Worm (Caenorhabditis elegans) whole organism, L2 larva: ENCODE measurements around the gene dsb-1.

ENCODE experiments used
- C34F6.9 ChIP-seq: fragments of 150-350 bp; optimal IDR thresholded peaks from 2 replicates; lab custom pipeline; 2014; ENCODE audit warnings: missing biosample characterization, missing genetic modification characterization
- F13H6.1 ChIP-seq: sonication (generic microtip); optimal IDR thresholded peaks from 2 replicates; lab custom pipeline; 2016; ENCODE audit warnings: missing genetic modification characterization, missing compliant biosample characterization
- ZK546.5 ChIP-seq: sonication (generic microtip); optimal IDR thresholded peaks from 2 replicates; lab custom pipeline; 2017; ENCODE audit warnings: missing biosample characterization, missing genetic modification characterization
- ama-1 ChIP-seq: fragments of 150-350 bp; optimal IDR thresholded peaks from 2 replicates; lab custom pipeline; 2018; ENCODE audit warnings: inconsistent platforms
- blmp-1 ChIP-seq: sonication (generic microtip); optimal IDR thresholded peaks from 2 replicates; lab custom pipeline; 2017; ENCODE audit warnings: missing genetic modification characterization, mild to moderate bottlenecking, missing compliant biosample characterization, antibody characterized with exemption, moderate library complexity; ENCODE audit not compliant: insufficient read depth
- ceh-16 ChIP-seq: fragments of 150-350 bp; optimal IDR thresholded peaks from 2 replicates; lab custom pipeline; 2014; ENCODE audit warnings: missing biosample characterization, missing genetic modification characterization
- ceh-82 ChIP-seq: fragments of 150-350 bp; optimal IDR thresholded peaks from 2 replicates; lab custom pipeline; 2014; ENCODE audit warnings: missing biosample characterization, missing genetic modification characterization
- crh-2 ChIP-seq: sonication (generic microtip); optimal IDR thresholded peaks from 2 replicates; lab custom pipeline; 2017; ENCODE audit warnings: missing biosample characterization, missing genetic modification characterization
- egl-27 ChIP-seq: sonication (generic microtip); optimal IDR thresholded peaks from 3 replicates; lab custom pipeline; 2017; ENCODE audit warnings: missing biosample characterization, missing genetic modification reagents, missing genetic modification characterization
- elt-1 ChIP-seq: fragments of 150-350 bp; optimal IDR thresholded peaks from 2 replicates; lab custom pipeline; 2014; ENCODE audit warnings: missing biosample characterization, missing genetic modification characterization
- elt-3 ChIP-seq: sonication (generic microtip); optimal IDR thresholded peaks from 2 replicates; lab custom pipeline; 2017; ENCODE audit warnings: missing biosample characterization, missing genetic modification characterization
- fos-1 ChIP-seq: fragments of 150-350 bp; optimal IDR thresholded peaks from 2 replicates; lab custom pipeline; 2014; ENCODE audit warnings: missing biosample characterization, missing genetic modification characterization
- gmeb-1 ChIP-seq: fragments of 150-350 bp; optimal IDR thresholded peaks from 2 replicates; lab custom pipeline; 2014; ENCODE audit warnings: missing biosample characterization, missing genetic modification characterization
- lin-11 ChIP-seq: fragments of 150-350 bp; sonication (generic microtip); optimal IDR thresholded peaks from 2 replicates; lab custom pipeline; 2014; ENCODE audit warnings: missing biosample characterization, missing genetic modification characterization, inconsistent platforms, mixed read lengths
- lin-13 ChIP-seq: fragments of 150-350 bp; optimal IDR thresholded peaks from 2 replicates; lab custom pipeline; 2014; ENCODE audit warnings: missing biosample characterization, missing genetic modification reagents, missing genetic modification characterization
- lsy-2 ChIP-seq, 2 experiments: fragments of 150-350 bp in 1 of 2; sonication (generic microtip) in 1 of 2; optimal IDR thresholded peaks; 2 replicates each; lab custom pipeline; 2014 to 2017; ENCODE audit warnings: missing biosample characterization in 2 of 2, missing genetic modification characterization in 2 of 2
- mab-5 ChIP-seq: fragments of 150-350 bp; optimal IDR thresholded peaks from 2 replicates; lab custom pipeline; 2014; ENCODE audit warnings: missing biosample characterization, missing genetic modification characterization
- mbf-1 ChIP-seq: sonication (generic microtip); optimal IDR thresholded peaks from 2 replicates; lab custom pipeline; 2017; ENCODE audit warnings: missing biosample characterization, missing genetic modification characterization
- mdl-1 ChIP-seq, 2 experiments: fragments of 150-350 bp in 1 of 2; sonication (generic microtip) in 1 of 2; optimal IDR thresholded peaks; 2 replicates each; lab custom pipeline; 2017; ENCODE audit warnings: missing biosample characterization in 2 of 2, missing genetic modification characterization in 2 of 2
- nhr-10 ChIP-seq: sonication (generic microtip); optimal IDR thresholded peaks from 2 replicates; lab custom pipeline; 2017; ENCODE audit warnings: missing biosample characterization, missing genetic modification characterization
- nhr-129 ChIP-seq: fragments of 150-350 bp; optimal IDR thresholded peaks from 2 replicates; lab custom pipeline; 2014; ENCODE audit warnings: missing biosample characterization, missing genetic modification characterization
- nhr-21 ChIP-seq: fragments of 150-350 bp; optimal IDR thresholded peaks from 2 replicates; lab custom pipeline; 2014; ENCODE audit warnings: missing biosample characterization, missing genetic modification characterization
- nhr-23 ChIP-seq: fragments of 150-350 bp; optimal IDR thresholded peaks from 2 replicates; lab custom pipeline; 2014; ENCODE audit warnings: missing biosample characterization, missing genetic modification reagents, missing genetic modification characterization
- nhr-237 ChIP-seq: fragments of 150-350 bp; optimal IDR thresholded peaks from 2 replicates; lab custom pipeline; 2014; ENCODE audit warnings: missing biosample characterization, missing genetic modification characterization
- nhr-25 ChIP-seq: fragments of 150-350 bp; sonication (generic microtip); optimal IDR thresholded peaks from 3 replicates; lab custom pipeline; 2014; ENCODE audit warnings: missing biosample characterization, missing genetic modification characterization
- nhr-6 ChIP-seq: fragments of 150-350 bp; optimal IDR thresholded peaks from 2 replicates; lab custom pipeline; 2014; ENCODE audit warnings: missing biosample characterization, missing genetic modification characterization
- nhr-77 ChIP-seq: fragments of 150-350 bp; optimal IDR thresholded peaks from 2 replicates; lab custom pipeline; 2014; ENCODE audit warnings: missing biosample characterization, missing genetic modification characterization
- peb-1 ChIP-seq: fragments of 150-350 bp; optimal IDR thresholded peaks from 2 replicates; lab custom pipeline; 2014; ENCODE audit warnings: missing biosample characterization, missing genetic modification characterization
- sem-4 ChIP-seq: fragments of 150-350 bp; optimal IDR thresholded peaks from 2 replicates; lab custom pipeline; 2014; ENCODE audit warnings: missing biosample characterization, missing genetic modification reagents, missing genetic modification characterization
- skn-1 ChIP-seq: sonication (generic microtip); optimal IDR thresholded peaks from 2 replicates; lab custom pipeline; 2017; ENCODE audit warnings: missing biosample characterization, missing genetic modification characterization
- sma-3 ChIP-seq: sonication (generic microtip); optimal IDR thresholded peaks from 2 replicates; lab custom pipeline; 2016; ENCODE audit warnings: missing genetic modification reagents, missing genetic modification characterization, missing compliant biosample characterization
- sma-9 ChIP-seq, 2 experiments: fragments of 150-350 bp in 1 of 2; sonication (generic microtip) in 1 of 2; optimal IDR thresholded peaks; 2 replicates each; lab custom pipeline; 2014 to 2016; ENCODE audit warnings: missing genetic modification characterization in 2 of 2, mild to moderate bottlenecking in 1 of 2, missing biosample characterization in 1 of 2, missing compliant biosample characterization in 1 of 2, missing genetic modification reagents in 1 of 2, moderate library complexity in 1 of 2
- snpc-4 ChIP-seq: fragments of 150-350 bp; optimal IDR thresholded peaks from 2 replicates; lab custom pipeline; 2014; ENCODE audit warnings: missing biosample characterization, missing genetic modification characterization
- unc-39 ChIP-seq: fragments of 150-350 bp; optimal IDR thresholded peaks from 2 replicates; lab custom pipeline; 2014; ENCODE audit warnings: missing biosample characterization, missing genetic modification characterization
- unc-55 ChIP-seq: fragments of 150-350 bp; sonication (generic microtip); optimal IDR thresholded peaks from 3 replicates; lab custom pipeline; 2014; ENCODE audit warnings: missing biosample characterization, missing genetic modification reagents, missing genetic modification characterization
- unc-62 ChIP-seq: fragments of 150-350 bp; optimal IDR thresholded peaks from 2 replicates; lab custom pipeline; 2014; ENCODE audit warnings: missing biosample characterization, missing genetic modification reagents, missing genetic modification characterization
- zag-1 ChIP-seq: fragments of 150-350 bp; optimal IDR thresholded peaks from 2 replicates; lab custom pipeline; 2014; ENCODE audit warnings: missing biosample characterization, missing genetic modification characterization
- ztf-1 ChIP-seq: fragments of 200-800 bp; sonication (Bioruptor generic); conservative IDR thresholded peaks from 2 replicates; pipeline ENCODE4 v1.3.6; 2022; ENCODE audit warnings: missing genetic modification characterization, missing compliant biosample characterization
- ztf-11 ChIP-seq: sonication (generic microtip); optimal IDR thresholded peaks from 2 replicates; lab custom pipeline; 2017; ENCODE audit warnings: missing biosample characterization, missing genetic modification characterization
- ztf-4 ChIP-seq: fragments of 150-350 bp; optimal IDR thresholded peaks from 2 replicates; lab custom pipeline; 2014; ENCODE audit warnings: missing biosample characterization, missing genetic modification characterization

The dsb-1 gene

ce11 chrIV:12410167-12410566, 1.4 kb downstream of the dsb-1 start, which contains the start of gene acl-13:
Gene acl-13, plus strand, starts transcription at chrIV:12410467.
- TF ChIP-seq nhr-237 (tag; lab: Kevin White, UChicago) = no peak
- TF ChIP-seq unc-55 (GFP tag; lab: Kevin White, UChicago) = no peak
- TF ChIP-seq skn-1 (tag; lab: Kevin White, UChicago) = no peak
- no peak for TF ChIP-seq nhr-23 (tag; lab: Kevin White, UChicago)
- TF ChIP-seq ama-1 (lab: Kevin White, UChicago) = no peak
- TF ChIP-seq C34F6.9 (tag; lab: Kevin White, UChicago) = no peak
- no peak for TF ChIP-seq snpc-4
- TF ChIP-seq elt-1 (tag; lab: Kevin White, UChicago) = no peak
- no peak for TF ChIP-seq lin-11 (tag; lab: Kevin White, UChicago)
- no peak for TF ChIP-seq egl-27 (tag; lab: Kevin White, UChicago)
- TF ChIP-seq nhr-10 (tag; lab: Kevin White, UChicago) = no peak
- no peak for TF ChIP-seq peb-1 (tag; lab: Kevin White, UChicago)
- no peak for TF ChIP-seq nhr-129
- TF ChIP-seq mdl-1 (tag; optimal IDR thresholded peaks at IDR 0.05; lab: Kevin White, UChicago) = no peak
- TF ChIP-seq nhr-77 (tag; lab: Kevin White, UChicago) = no peak
- no peak for TF ChIP-seq unc-62 (GFP tag; lab: Kevin White, UChicago)
- no peak for TF ChIP-seq zag-1
- TF ChIP-seq nhr-25 (tag; lab: Kevin White, UChicago) = no peak
- no peak for TF ChIP-seq mbf-1 (tag; lab: Kevin White, UChicago)
- no peak for TF ChIP-seq sma-9 (GFP tag; optimal IDR thresholded peaks at IDR 0.05; lab: Kevin White, UChicago)
- no peak for TF ChIP-seq sma-9 (tag; optimal IDR thresholded peaks at IDR 0.05; lab: Kevin White, UChicago)

DNA sequence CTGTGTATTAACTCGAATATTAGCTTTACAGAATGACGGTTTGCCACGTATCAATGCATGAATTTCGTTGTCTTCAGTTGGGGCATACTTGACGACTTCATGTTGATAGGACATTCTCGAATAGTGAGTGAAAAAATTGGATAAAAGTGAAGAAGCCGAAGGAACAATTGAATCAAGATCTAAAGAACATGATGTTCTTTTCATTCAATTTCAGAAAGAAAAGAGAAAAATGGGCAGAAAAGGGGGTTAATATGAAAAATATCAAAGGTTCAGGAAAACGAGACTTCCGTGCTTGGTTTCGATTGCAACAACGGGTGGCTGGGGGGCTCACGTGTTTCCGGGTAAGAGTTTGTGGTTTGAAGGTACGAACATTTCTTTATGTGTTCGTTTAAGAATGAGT, 5.9 kb downstream of the dsb-1 start:
- TF ChIP-seq peb-1 (tag; lab: Kevin White, UChicago) (no peak), ZK546.5 (tag; lab: Kevin White, UChicago) (no peak), F13H6.1 (tag; lab: Kevin White, UChicago) (no peak)

- TF ChIP-seq nhr-129 (peak; percentile 58), lin-11 (tag; lab: Kevin White, UChicago) (peak; percentile 11), ceh-82 (no peak), C34F6.9 (tag; lab: Kevin White, UChicago) (peak; percentile 4), sma-9 (GFP tag; optimal IDR thresholded peaks at IDR 0.05; lab: Kevin White, UChicago) (peak; percentile 21), sma-9 (tag; optimal IDR thresholded peaks at IDR 0.05; lab: Kevin White, UChicago) (no peak), ceh-16 (no peak), lsy-2 (tag; optimal IDR thresholded peaks at IDR 0.05; lab: Kevin White, UChicago) (peak in 1 of 2 experiments; percentile 26), sma-3 (peak; percentile 13)
Measured at ce11 chrIV:12416629-12417404, 8.1 kb downstream of the dsb-1 start.

DNA sequence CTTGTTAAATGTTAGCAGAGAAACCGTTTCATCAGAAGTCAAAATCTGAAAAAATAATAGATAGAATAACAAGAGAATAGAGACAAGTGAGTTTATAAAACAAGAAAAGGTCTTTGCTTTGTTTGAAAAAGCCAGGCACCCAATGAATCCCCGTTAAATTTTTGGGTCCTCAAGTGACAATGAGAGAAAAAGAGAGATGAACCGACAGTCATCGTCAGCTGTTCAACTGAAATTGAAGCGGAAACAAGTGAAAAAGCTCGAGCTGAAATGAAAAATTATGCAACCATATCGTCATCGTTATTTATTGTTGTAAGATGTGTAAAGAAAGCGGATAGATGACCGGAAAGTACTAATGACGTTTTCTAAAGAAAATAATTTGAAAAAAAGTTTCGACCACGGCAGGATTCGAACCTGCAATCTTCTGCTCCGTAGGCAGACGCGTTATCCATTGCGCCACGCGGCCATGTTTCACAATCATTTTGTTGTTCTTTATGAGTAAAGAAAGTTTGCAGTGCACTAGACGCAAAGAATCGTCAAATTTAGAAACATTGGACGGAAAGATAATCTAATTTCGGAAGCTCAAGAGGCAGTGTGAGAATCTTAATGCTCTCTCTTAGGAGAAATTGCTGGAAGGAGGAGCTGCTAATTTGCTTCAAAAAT, 8.9 kb downstream of the dsb-1 start, which contains the start of gene F08G5.3:
Gene F08G5.3, minus strand, starts transcription at position 51 of the 660 bp plus-strand sequence.
- no peak for TF ChIP-seq snpc-4
- TF ChIP-seq lin-13 (GFP tag; lab: Kevin White, UChicago) = peak; percentile 37
- no peak for TF ChIP-seq ZK546.5 (tag; lab: Kevin White, UChicago)
- no peak for TF ChIP-seq sem-4
- no peak for TF ChIP-seq ztf-11 (tag; lab: Kevin White, UChicago)
- peak; percentile 19 for TF ChIP-seq lin-11 (tag; lab: Kevin White, UChicago)
- TF ChIP-seq nhr-6 (tag; lab: Kevin White, UChicago) = no peak
- TF ChIP-seq ama-1 (lab: Kevin White, UChicago) = no peak
- no peak for TF ChIP-seq nhr-21
- TF ChIP-seq nhr-129 = peak; percentile 91
- peak; percentile 35 for TF ChIP-seq C34F6.9 (tag; lab: Kevin White, UChicago)
- TF ChIP-seq crh-2 = no peak
- TF ChIP-seq nhr-237 (tag; lab: Kevin White, UChicago) = no peak
- TF ChIP-seq unc-39 = no peak
- TF ChIP-seq ztf-1 = no peak
- peak; percentile 48 for TF ChIP-seq sma-9 (GFP tag; optimal IDR thresholded peaks at IDR 0.05; lab: Kevin White, UChicago)
- TF ChIP-seq sma-9 (tag; optimal IDR thresholded peaks at IDR 0.05; lab: Kevin White, UChicago) = no peak
- TF ChIP-seq F13H6.1 (tag; lab: Kevin White, UChicago) = peak; percentile 42
- no peak for TF ChIP-seq blmp-1
- TF ChIP-seq skn-1 (tag; lab: Kevin White, UChicago) = no peak
- no peak for TF ChIP-seq ztf-4 (tag; lab: Kevin White, UChicago)
- TF ChIP-seq elt-3 (tag; lab: Kevin White, UChicago) = no peak
- TF ChIP-seq lsy-2 (tag; optimal IDR thresholded peaks at IDR 0.05; lab: Kevin White, UChicago) = peak; percentile 13 to 58
- peak; percentile 8 for TF ChIP-seq sma-3
- TF ChIP-seq nhr-23 (tag; lab: Kevin White, UChicago) = no peak
- TF ChIP-seq fos-1 (tag; lab: Kevin White, UChicago) = peak; percentile 55
- TF ChIP-seq mab-5 (tag; lab: Kevin White, UChicago) = no peak
- peak; percentile 36 for TF ChIP-seq gmeb-1 (tag; lab: Kevin White, UChicago)
- TF ChIP-seq ceh-16 = no peak
- no peak for TF ChIP-seq ceh-82
- TF ChIP-seq peb-1 (tag; lab: Kevin White, UChicago) = no peak
- TF ChIP-seq unc-55 (GFP tag; lab: Kevin White, UChicago) = peak; percentile 51
- no peak for TF ChIP-seq mdl-1 (tag; optimal IDR thresholded peaks at IDR 0.05; lab: Kevin White, UChicago)
- no peak for TF ChIP-seq nhr-25 (tag; lab: Kevin White, UChicago)
- no peak for TF ChIP-seq unc-62 (GFP tag; lab: Kevin White, UChicago)
- no peak for TF ChIP-seq mbf-1 (tag; lab: Kevin White, UChicago)
- TF ChIP-seq nhr-10 (tag; lab: Kevin White, UChicago) = no peak
